Worm (Caenorhabditis elegans): ENCODE results near the gene C28A5.1.

The C28A5.1 gene

ce11 chrIII:4456579-4456978 lies 22.4 kb upstream of the C28A5.1 start:
- TF ChIP-seq ceh-43 (GFP tag; optimal IDR thresholded peaks at IDR 0.05) (peak; percentile 96), lsy-2 (tag; optimal IDR thresholded peaks at IDR 0.05) (peak; percentile 51), ceh-83 (GFP tag; optimal IDR thresholded peaks at IDR 0.05) (no peak)

DNA sequence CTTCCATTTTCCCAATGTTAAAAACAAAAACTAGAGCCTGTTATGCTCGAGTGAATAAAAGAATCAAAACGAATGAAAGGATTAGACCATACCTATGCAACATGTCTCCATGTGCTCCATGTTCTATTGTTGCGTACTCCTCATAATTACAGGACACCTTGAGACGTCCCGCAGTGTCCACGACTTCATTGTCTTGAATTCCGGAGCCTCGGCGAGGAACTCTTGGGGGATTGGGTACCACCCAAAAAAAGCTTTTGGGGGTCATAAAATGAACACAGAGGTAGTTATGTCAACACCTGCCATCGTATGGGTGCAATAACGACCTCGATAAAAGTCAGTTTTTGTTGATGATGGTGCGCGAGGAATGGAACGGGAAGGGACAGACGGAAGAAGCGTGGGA lies 20.8 kb upstream of the C28A5.1 start:
- TF ChIP-seq nhr-2 (tag; optimal IDR thresholded peaks at IDR 0.05): peak; percentile 17
- no peak for TF ChIP-seq unc-39 (tag; optimal IDR thresholded peaks at IDR 0.05)
- no peak for TF ChIP-seq mab-5 (tag; optimal IDR thresholded peaks at IDR 0.05)
- TF ChIP-seq zip-8 (tag; optimal IDR thresholded peaks at IDR 0.05): peak; percentile 4
- TF ChIP-seq ceh-43 (GFP tag; optimal IDR thresholded peaks at IDR 0.05): peak; percentile 62
- TF ChIP-seq cnd-1 (tag; optimal IDR thresholded peaks at IDR 0.05): peak; percentile 7
- no peak for TF ChIP-seq lsy-2 (tag; optimal IDR thresholded peaks at IDR 0.05)
- no peak for TF ChIP-seq bed-3 (GFP tag; optimal IDR thresholded peaks at IDR 0.05)
- peak; percentile 52 for TF ChIP-seq lin-32 (GFP tag; optimal IDR thresholded peaks at IDR 0.05)

DNA sequence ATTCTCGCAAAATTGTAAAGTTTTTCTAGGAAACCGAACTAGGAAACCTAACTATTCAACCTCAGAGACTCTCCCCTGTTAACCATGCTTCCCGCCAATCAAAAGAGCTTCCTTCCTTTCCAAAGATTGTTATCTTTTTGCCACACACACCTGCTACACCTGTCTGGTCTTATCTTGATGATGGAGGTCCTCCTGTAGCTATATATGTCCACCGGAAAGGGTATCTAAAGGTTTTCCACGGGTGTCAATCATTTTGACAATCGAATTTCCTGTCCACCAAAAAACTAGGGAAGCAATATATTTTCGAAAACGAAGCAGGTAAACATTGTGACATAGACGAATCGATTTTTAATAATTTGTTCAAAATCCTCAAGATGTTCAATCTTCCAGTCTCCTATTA lies 19.6 kb upstream of the C28A5.1 start:
- TF ChIP-seq elt-1 (tag; optimal IDR thresholded peaks at IDR 0.05; ENCODE audit: borderline replicate concordance, insufficient read depth): peak; percentile 93
- TF ChIP-seq unc-62 (GFP tag; optimal IDR thresholded peaks at IDR 0.05): peak; percentile 82
- peak; percentile 34 for TF ChIP-seq nhr-2 (tag; optimal IDR thresholded peaks at IDR 0.05)
- TF ChIP-seq lsy-2 (tag; optimal IDR thresholded peaks at IDR 0.05): no peak
- no peak for TF ChIP-seq lin-32 (GFP tag; optimal IDR thresholded peaks at IDR 0.05)

DNA sequence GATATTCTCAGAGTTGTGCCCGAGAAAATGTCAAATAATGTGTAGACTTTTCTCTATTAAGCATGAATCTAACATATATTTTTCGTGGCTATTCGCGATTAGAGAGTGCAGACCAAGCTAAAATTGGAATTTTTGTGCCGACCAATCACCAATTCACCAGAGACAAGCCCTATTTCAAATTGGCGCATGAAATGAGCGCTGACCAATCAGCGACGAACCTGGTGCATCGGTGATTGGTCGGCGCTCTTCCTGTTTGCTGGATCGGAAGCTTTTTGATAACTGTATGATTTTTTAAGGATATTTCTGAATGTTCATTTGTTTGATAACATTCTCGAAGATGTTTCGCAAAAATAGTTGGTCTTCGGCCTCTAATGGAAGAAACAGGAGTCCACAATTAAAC lies 19.2 kb upstream of the C28A5.1 start:
- no peak for TF ChIP-seq unc-39 (tag; optimal IDR thresholded peaks at IDR 0.05)
- no peak for TF ChIP-seq mab-5 (tag; optimal IDR thresholded peaks at IDR 0.05)
- TF ChIP-seq nhr-237 (tag; optimal IDR thresholded peaks at IDR 0.05): no peak
- no peak for TF ChIP-seq nhr-2 (tag; optimal IDR thresholded peaks at IDR 0.05)
- TF ChIP-seq drap-1 (GFP tag; optimal IDR thresholded peaks at IDR 0.05): no peak
- TF ChIP-seq mls-2 (tag; optimal IDR thresholded peaks at IDR 0.05): no peak
- no peak for TF ChIP-seq nhr-76 (tag; optimal IDR thresholded peaks at IDR 0.05)
- TF ChIP-seq M03D4.4 (tag; optimal IDR thresholded peaks at IDR 0.05): no peak
- TF ChIP-seq tbx-8 (GFP tag; optimal IDR thresholded peaks at IDR 0.05): no peak
- TF ChIP-seq ztf-11 (tag; optimal IDR thresholded peaks at IDR 0.05): no peak
- no peak for TF ChIP-seq elt-1 (tag; optimal IDR thresholded peaks at IDR 0.05; ENCODE audit: borderline replicate concordance, insufficient read depth)
- no peak for TF ChIP-seq ceh-39 (tag; optimal IDR thresholded peaks at IDR 0.05)
- TF ChIP-seq lin-13 (tag; optimal IDR thresholded peaks at IDR 0.05): no peak
- TF ChIP-seq mep-1 (tag; optimal IDR thresholded peaks at IDR 0.05): no peak

DNA sequence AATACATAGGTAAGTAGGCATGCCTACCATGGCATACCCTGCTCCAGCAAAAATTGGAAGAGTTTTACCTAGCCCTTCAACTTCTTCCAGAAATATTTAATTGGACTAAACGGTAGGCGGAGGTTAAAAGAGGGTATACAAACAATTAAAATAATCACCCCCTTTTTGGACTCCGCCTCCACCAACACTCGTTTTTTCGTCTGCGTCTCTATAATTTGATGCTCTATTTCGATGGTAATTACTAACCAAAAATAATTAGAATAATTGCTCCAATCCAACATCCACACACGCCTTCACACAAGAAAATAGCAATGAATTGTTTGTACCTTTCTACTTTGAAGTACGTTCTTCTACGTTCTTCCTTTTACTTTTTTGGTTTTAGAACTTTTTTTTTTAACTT lies 18.6 kb upstream of the C28A5.1 start:
- TF ChIP-seq ceh-43 (GFP tag; optimal IDR thresholded peaks at IDR 0.05) (peak; percentile 99), mls-2 (tag; optimal IDR thresholded peaks at IDR 0.05) (peak; percentile 30), mep-1 (tag; optimal IDR thresholded peaks at IDR 0.05) (no peak), lsy-2 (tag; optimal IDR thresholded peaks at IDR 0.05) (no peak)

ce11 chrIII:4450773-4451423 lies 16.8 kb upstream of the C28A5.1 start:
- TF ChIP-seq lsy-2 (tag; optimal IDR thresholded peaks at IDR 0.05): peak; percentile 71
- TF ChIP-seq ceh-43 (GFP tag; optimal IDR thresholded peaks at IDR 0.05): peak; percentile 99
- peak; percentile 50 for TF ChIP-seq mls-2 (tag; optimal IDR thresholded peaks at IDR 0.05)
- peak; percentile 39 for TF ChIP-seq sptf-1 (tag; optimal IDR thresholded peaks at IDR 0.05)
- peak; percentile 44 for TF ChIP-seq ham-2 (GFP tag; optimal IDR thresholded peaks at IDR 0.05)
- TF ChIP-seq hlh-1 (tag; optimal IDR thresholded peaks at IDR 0.05): no peak
- TF ChIP-seq nhr-12 (tag; optimal IDR thresholded peaks at IDR 0.05): no peak

DNA sequence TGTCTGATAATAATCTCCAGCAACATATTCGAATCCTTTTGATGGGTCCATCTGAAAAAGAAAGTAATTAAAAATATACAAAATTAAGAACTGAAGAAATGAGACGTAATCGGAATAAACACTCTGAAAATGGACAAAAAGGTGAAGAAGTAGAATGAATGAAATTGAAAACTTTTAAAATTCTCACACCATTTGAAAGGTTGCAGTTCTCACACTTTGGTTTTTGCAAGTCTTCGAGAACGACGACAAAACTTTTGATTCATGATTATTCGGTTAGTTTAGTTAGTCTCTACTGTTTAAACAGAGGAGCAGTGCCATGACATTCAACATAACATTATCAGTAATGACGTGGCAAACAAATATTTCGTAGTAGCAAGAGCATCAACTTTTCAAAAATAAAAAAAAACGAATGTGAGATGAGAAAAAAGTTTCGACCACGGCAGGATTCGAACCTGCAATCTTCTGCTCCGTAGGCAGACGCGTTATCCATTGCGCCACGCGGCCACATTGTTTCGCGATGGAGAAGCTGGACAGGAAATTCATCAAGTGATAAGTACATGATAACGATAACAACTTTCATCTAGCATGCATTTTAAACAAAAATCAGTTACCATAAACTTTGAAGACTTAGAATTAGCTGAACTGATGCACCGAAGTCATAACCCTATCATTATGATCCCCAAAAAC lies 15.9 kb upstream of the C28A5.1 start, which contains the start of gene ceh-43:
TSS of gene ceh-43 (minus strand) at position 51 of the 687 bp plus-strand sequence.
- TF ChIP-seq drap-1 (GFP tag; optimal IDR thresholded peaks at IDR 0.05): no peak

Data from whole organism, mixed stage, embryonic.